Worm (Caenorhabditis elegans): Measurements from ENCODE around the gene msp-76.

DNA sequence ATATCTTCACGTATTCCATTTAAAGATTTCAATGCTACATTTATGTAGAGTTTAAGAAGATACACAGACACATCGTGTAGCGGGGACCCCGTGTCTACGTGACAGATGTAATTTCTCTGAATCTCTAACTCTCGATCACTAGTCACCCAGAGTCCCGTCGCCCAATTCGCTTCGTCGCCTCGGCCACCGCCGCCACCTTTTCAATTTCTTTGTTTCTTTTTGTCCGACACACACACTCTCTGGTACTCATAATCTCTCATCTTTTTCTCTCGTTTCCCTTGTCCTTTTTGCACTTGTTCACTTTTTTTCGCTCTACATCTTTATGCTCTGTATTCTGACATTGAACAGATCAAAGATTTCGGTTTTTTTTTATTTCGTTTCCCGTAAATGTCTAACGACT lies 29.6 kb downstream of the msp-76 start:
- TF ChIP-seq nhr-11 (tag; optimal IDR thresholded peaks at IDR 0.05) (peak; percentile 5), nhr-25 (tag; optimal IDR thresholded peaks at IDR 0.05) (peak; percentile 77), unc-62 (GFP tag; optimal IDR thresholded peaks at IDR 0.05) (no peak)

All from whole organism, L3 larva.